Fruit fly (Drosophila melanogaster) whole organism, prepupa: ENCODE results near the gene CG17359.

ENCODE experiments used
- Blimp-1 ChIP-seq: fragments of 200-800 bp; sonication (Bioruptor generic); optimal IDR thresholded peaks from 3 replicates; lab custom pipeline; 2017; ENCODE audit warnings: missing biosample characterization, missing genetic modification characterization, mild to moderate bottlenecking, moderate library complexity, missing genetic modification reagents
- CG10669 ChIP-seq: fragments of 200-800 bp; sonication (Bioruptor generic); optimal IDR thresholded peaks from 3 replicates; lab custom pipeline; 2018; ENCODE audit warnings: missing biosample characterization, mild to moderate bottlenecking, missing genetic modification characterization, moderate library complexity
- CG11762 ChIP-seq: fragments of 200-800 bp; sonication (Bioruptor generic); optimal IDR thresholded peaks from 3 replicates; lab custom pipeline; 2016; ENCODE audit warnings: missing biosample characterization, missing genetic modification characterization; ENCODE audit not compliant: insufficient read depth
- CG11902 ChIP-seq: fragments of 200-800 bp; sonication (Bioruptor generic); optimal IDR thresholded peaks from 3 replicates; lab custom pipeline; 2016; ENCODE audit warnings: missing biosample characterization, missing genetic modification characterization
- CG15336 ChIP-seq: fragments of 200-800 bp; sonication (Bioruptor generic); IDR thresholded peaks from 2 replicates; pipeline ENCODE4 v1.3.6; 2022; ENCODE audit warnings: missing biosample characterization, missing genetic modification characterization
- CG16779 ChIP-seq: fragments of 200-800 bp; sonication (Bioruptor generic); optimal IDR thresholded peaks from 3 replicates; lab custom pipeline; 2017; ENCODE audit warnings: missing biosample characterization, mild to moderate bottlenecking, missing genetic modification characterization
- CG31627 ChIP-seq: fragments of 200-800 bp; sonication (Bioruptor generic); optimal IDR thresholded peaks from 3 replicates; lab custom pipeline; 2016; ENCODE audit warnings: missing biosample characterization, missing genetic modification characterization
- CG32006 ChIP-seq: fragments of 200-800 bp; sonication (Bioruptor generic); optimal IDR thresholded peaks from 3 replicates; lab custom pipeline; 2017; ENCODE audit warnings: missing biosample characterization, mild to moderate bottlenecking, missing genetic modification characterization
- CG4318 ChIP-seq: fragments of 200-800 bp; sonication (Bioruptor generic); optimal IDR thresholded peaks from 3 replicates; lab custom pipeline; 2017; ENCODE audit warnings: missing biosample characterization, mild to moderate bottlenecking, missing genetic modification characterization
- CG6163 ChIP-seq: fragments of 200-800 bp; sonication (Bioruptor generic); IDR thresholded peaks from 3 replicates; pipeline ENCODE4 v1.3.6; 2022; ENCODE audit warnings: missing biosample characterization, missing genetic modification characterization
- CG6276 ChIP-seq: fragments of 200-800 bp; sonication (Bioruptor generic); optimal IDR thresholded peaks from 2 replicates; lab custom pipeline; 2017; ENCODE audit warnings: missing biosample characterization, mild to moderate bottlenecking, missing genetic modification characterization
- CG6792 ChIP-seq: fragments of 200-800 bp; sonication (Bioruptor generic); optimal IDR thresholded peaks from 3 replicates; lab custom pipeline; 2016; ENCODE audit warnings: missing biosample characterization, missing genetic modification characterization
- CG6854 ChIP-seq: fragments of 200-800 bp; sonication (Bioruptor generic); optimal IDR thresholded peaks from 2 replicates; lab custom pipeline; 2017; ENCODE audit warnings: missing biosample characterization, mild to moderate bottlenecking, missing genetic modification characterization
- CG7368 ChIP-seq: fragments of 200-800 bp; sonication (Bioruptor generic); optimal IDR thresholded peaks from 3 replicates; lab custom pipeline; 2016; ENCODE audit warnings: missing biosample characterization, missing genetic modification characterization
- CG8119 ChIP-seq: fragments of 200-800 bp; sonication (Bioruptor generic); IDR thresholded peaks from 3 replicates; pipeline ENCODE4 v1.3.6; 2022; ENCODE audit warnings: missing biosample characterization, missing genetic modification characterization
- CG8319 ChIP-seq: fragments of 200-800 bp; sonication (Bioruptor generic); optimal IDR thresholded peaks from 3 replicates; lab custom pipeline; 2016; ENCODE audit warnings: missing biosample characterization, missing genetic modification characterization
- Eip75B ChIP-seq: fragments of 200-800 bp; sonication (Bioruptor generic); optimal IDR thresholded peaks from 3 replicates; lab custom pipeline; 2016; ENCODE audit warnings: missing biosample characterization, missing genetic modification characterization
- Eip78C ChIP-seq: fragments of 200-800 bp; sonication (Bioruptor generic); peaks from one replicate; lab custom pipeline; 2016; ENCODE audit warnings: missing biosample characterization, missing genetic modification characterization
- Eip93F ChIP-seq: fragments of 200-800 bp; sonication (Bioruptor generic); optimal IDR thresholded peaks from 2 replicates; lab custom pipeline; 2016; ENCODE audit warnings: missing biosample characterization, mild to moderate bottlenecking, missing genetic modification characterization
- Ets21C ChIP-seq: fragments of 200-800 bp; sonication (Bioruptor generic); optimal IDR thresholded peaks from 3 replicates; lab custom pipeline; 2016; ENCODE audit warnings: missing biosample characterization, missing genetic modification characterization
- Ets96B ChIP-seq: fragments of 200-800 bp; optimal IDR thresholded peaks from 2 replicates; lab custom pipeline; 2019; ENCODE audit warnings: missing biosample characterization, mild to moderate bottlenecking, missing genetic modification characterization, moderate library complexity
- Hr38 ChIP-seq: sonication (Bioruptor generic); optimal IDR thresholded peaks from 2 replicates; lab custom pipeline; 2016; ENCODE audit warnings: missing biosample characterization, missing genetic modification characterization
- Hr39 ChIP-seq: fragments of 200-800 bp; sonication (Bioruptor generic); optimal IDR thresholded peaks from 2 replicates; lab custom pipeline; 2016; ENCODE audit warnings: missing biosample characterization, missing genetic modification characterization
- Hr4 ChIP-seq: fragments of 200-800 bp; sonication (Bioruptor generic); optimal IDR thresholded peaks from 3 replicates; lab custom pipeline; 2016; ENCODE audit warnings: missing biosample characterization, missing genetic modification characterization
- Lpt ChIP-seq: fragments of 200-800 bp; sonication (Bioruptor generic); optimal IDR thresholded peaks from 3 replicates; lab custom pipeline; 2016; ENCODE audit warnings: missing biosample characterization, missing genetic modification characterization
- Met ChIP-seq: fragments of 200-800 bp; sonication (Bioruptor generic); optimal IDR thresholded peaks from 3 replicates; lab custom pipeline; 2016; ENCODE audit warnings: missing biosample characterization, missing genetic modification characterization
- OdsH ChIP-seq: fragments of 200-800 bp; sonication (Bioruptor generic); optimal IDR thresholded peaks from 3 replicates; lab custom pipeline; 2016; ENCODE audit warnings: missing biosample characterization, missing genetic modification characterization
- Smox ChIP-seq: fragments of 200-800 bp; sonication (Bioruptor generic); optimal IDR thresholded peaks from 3 replicates; lab custom pipeline; 2016; ENCODE audit warnings: missing biosample characterization, missing genetic modification characterization
- Sox102F ChIP-seq: fragments of 200-800 bp; sonication (Bioruptor generic); optimal IDR thresholded peaks from 2 replicates; lab custom pipeline; 2016; ENCODE audit warnings: missing biosample characterization, mild to moderate bottlenecking, missing genetic modification characterization
- Sox15 ChIP-seq: fragments of 200-800 bp; sonication (Bioruptor generic); optimal IDR thresholded peaks from 3 replicates; lab custom pipeline; 2016; ENCODE audit warnings: missing biosample characterization, missing genetic modification characterization
- achi ChIP-seq: fragments of 200-800 bp; sonication (Bioruptor generic); optimal IDR thresholded peaks from 3 replicates; lab custom pipeline; 2016; ENCODE audit warnings: missing biosample characterization, missing genetic modification characterization
- acj6 ChIP-seq: fragments of 200-800 bp; sonication (Bioruptor generic); optimal IDR thresholded peaks from 3 replicates; lab custom pipeline; 2016; ENCODE audit warnings: missing biosample characterization, missing genetic modification characterization
- cyc ChIP-seq: fragments of 200-800 bp; sonication (Bioruptor generic); optimal IDR thresholded peaks from 3 replicates; lab custom pipeline; 2016; ENCODE audit warnings: missing biosample characterization, missing genetic modification characterization
- dac ChIP-seq: fragments of 200-800 bp; sonication (Bioruptor generic); optimal IDR thresholded peaks from 2 replicates; lab custom pipeline; 2017; ENCODE audit warnings: missing biosample characterization, mild to moderate bottlenecking, missing genetic modification characterization
- eg ChIP-seq: fragments of 200-800 bp; sonication (Bioruptor generic); IDR thresholded peaks from 3 replicates; pipeline ENCODE4 v1.3.6; 2022; ENCODE audit warnings: missing biosample characterization, missing genetic modification characterization
- esn ChIP-seq: fragments of 200-800 bp; sonication (Bioruptor generic); optimal IDR thresholded peaks from 2 replicates; lab custom pipeline; 2016; ENCODE audit warnings: missing biosample characterization, mild to moderate bottlenecking, missing genetic modification characterization, moderate library complexity
- fd59A ChIP-seq: fragments of 200-800 bp; sonication (Bioruptor generic); optimal IDR thresholded peaks from 2 replicates; lab custom pipeline; 2017; ENCODE audit warnings: missing biosample characterization, mild to moderate bottlenecking, missing genetic modification characterization, missing genetic modification reagents
- fd85E ChIP-seq: fragments of 200-800 bp; sonication (Bioruptor generic); optimal IDR thresholded peaks from 3 replicates; lab custom pipeline; 2016; ENCODE audit warnings: missing biosample characterization, missing genetic modification characterization
- fkh ChIP-seq: fragments of 200-800 bp; sonication (Bioruptor generic); optimal IDR thresholded peaks from 3 replicates; lab custom pipeline; 2017; ENCODE audit warnings: missing biosample characterization, mild to moderate bottlenecking, missing genetic modification characterization, moderate library complexity
- lz ChIP-seq: fragments of 200-800 bp; sonication (Bioruptor generic); optimal IDR thresholded peaks from 3 replicates; lab custom pipeline; 2016; ENCODE audit warnings: missing biosample characterization, missing genetic modification characterization
- net ChIP-seq: fragments of 200-800 bp; sonication (Bioruptor generic); optimal IDR thresholded peaks from 3 replicates; lab custom pipeline; 2016; ENCODE audit warnings: missing biosample characterization, missing genetic modification characterization
- pdm3 ChIP-seq: fragments of 200-800 bp; sonication (Bioruptor generic); optimal IDR thresholded peaks from 3 replicates; lab custom pipeline; 2016; ENCODE audit warnings: missing biosample characterization, missing genetic modification characterization
- salr ChIP-seq, 2 experiments: fragments of 200-800 bp; sonication (Bioruptor generic); optimal IDR thresholded peaks; 3 replicates each; lab custom pipeline; 2016 to 2018; ENCODE audit warnings: missing biosample characterization in 2 of 2, missing genetic modification characterization in 2 of 2, mild to moderate bottlenecking in 1 of 2
- spab ChIP-seq: fragments of 200-800 bp; sonication (Bioruptor generic); optimal IDR thresholded peaks from 2 replicates; lab custom pipeline; 2017; ENCODE audit warnings: missing biosample characterization, mild to moderate bottlenecking, missing genetic modification characterization, missing genetic modification reagents
- ss ChIP-seq, 2 experiments: fragments of 200-800 bp; sonication (Bioruptor generic); optimal IDR thresholded peaks; 2 replicates in 1 of 2; 3 replicates in 1 of 2; lab custom pipeline; 2017 to 2018; ENCODE audit warnings: mild to moderate bottlenecking in 2 of 2, missing biosample characterization in 2 of 2, missing genetic modification characterization in 2 of 2, moderate library complexity in 1 of 2
- svp ChIP-seq: fragments of 200-800 bp; sonication (Bioruptor generic); peaks from one replicate; lab custom pipeline; 2016; ENCODE audit warnings: missing biosample characterization, missing genetic modification characterization
- topi ChIP-seq: fragments of 200-800 bp; sonication (Bioruptor generic); optimal IDR thresholded peaks from 3 replicates; lab custom pipeline; 2016; ENCODE audit warnings: missing biosample characterization, missing genetic modification characterization
- vri ChIP-seq: fragments of 200-800 bp; sonication (Bioruptor generic); optimal IDR thresholded peaks from 3 replicates; lab custom pipeline; 2016; ENCODE audit warnings: missing biosample characterization, mild to moderate bottlenecking, missing genetic modification characterization

CG17359 gene

dm6 chr3L:13999204-13999603 lies at the start of gene CG17359:
Gene CG17359, minus strand, starts transcription at chr3L:13999251.
- no peak for TF ChIP-seq Ets96B (tag; lab: Kevin White, UChicago)
- TF ChIP-seq, all 60 proteins: peak for 0

- TF ChIP-seq Hr39 (GFP tag; lab: Kevin White, UChicago) (no peak), spab (GFP tag; lab: Kevin White, UChicago) (no peak), Hr38 (no peak), esn (GFP tag; lab: Kevin White, UChicago) (no peak), salr (GFP tag; optimal IDR thresholded peaks at IDR 0.05; lab: Kevin White, UChicago) (no peak), Met (no peak), Eip78C (peak; percentile 78), Sox15 (GFP tag; lab: Kevin White, UChicago) (no peak), CG32006 (no peak), lz (GFP tag; lab: Kevin White, UChicago) (no peak), Smox (GFP tag; lab: Kevin White, UChicago) (no peak), CG6792 (no peak), CG11902 (GFP tag; lab: Kevin White, UChicago) (no peak), Ets96B (tag; lab: Kevin White, UChicago) (no peak), dac (no peak), CG16779 (tag; lab: Kevin White, UChicago) (no peak), CG11762 (GFP tag; lab: Kevin White, UChicago) (no peak), eg (GFP tag; lab: Robert Waterston, UW) (peak; percentile 46; the same call in 1 of the 3 replicates), CG6163 (0 out of 3 replicates have a peak, but pooled peaks have one; percentile 33), Lpt (GFP tag; lab: Kevin White, UChicago) (peak; percentile 5), CG6854 (GFP tag; lab: Kevin White, UChicago) (peak; percentile 49), cyc (GFP tag; lab: Kevin White, UChicago) (no peak), CG6276 (GFP tag; lab: Kevin White, UChicago) (no peak), CG15336 (GFP tag; lab: Robert Waterston, UW) (0 out of 2 replicates have a peak, but pooled peaks have one; percentile 17), CG4318 (no peak), acj6 (GFP tag; lab: Kevin White, UChicago) (no peak), CG8119 (GFP tag; lab: Robert Waterston, UW) (peak; percentile 29; the same call in 2 of the 3 replicates), fd85E (no peak), Eip75B (GFP tag; lab: Kevin White, UChicago) (no peak), topi (no peak), CG7368 (no peak), fd59A (GFP tag; lab: Kevin White, UChicago) (no peak), Sox102F (GFP tag; lab: Kevin White, UChicago) (no peak), fkh (GFP tag; lab: Kevin White, UChicago) (no peak), net (GFP tag; lab: Kevin White, UChicago) (no peak), CG10669 (GFP tag; lab: Kevin White, UChicago) (no peak), OdsH (GFP tag; lab: Kevin White, UChicago) (no peak), pdm3 (GFP tag; lab: Kevin White, UChicago) (no peak), Ets21C (GFP tag; lab: Kevin White, UChicago) (no peak), Blimp-1 (GFP tag; lab: Kevin White, UChicago) (no peak), achi (peak; percentile 90), svp (GFP tag; lab: Kevin White, UChicago) (peak; percentile 93), ss (GFP tag; optimal IDR thresholded peaks at IDR 0.05; lab: Kevin White, UChicago) (peak in 1 of 2 experiments; percentile 25), Eip93F (GFP tag; lab: Kevin White, UChicago) (no peak), vri (GFP tag; lab: Kevin White, UChicago) (no peak), Hr4 (GFP tag; lab: Kevin White, UChicago) (no peak), CG8319 (GFP tag; lab: Kevin White, UChicago) (no peak), CG31627 (GFP tag; lab: Kevin White, UChicago) (peak; percentile 1)
Observed at dm6 chr3L:14037655-14038644, 38.9 kb upstream of the CG17359 start.
